Fruit fly (Drosophila melanogaster) whole organism, embryonic: ENCODE data around the gene CG14881.

Source experiments
- B-H2 ChIP-seq: fragments of 200-800 bp; sonication (Bioruptor generic); optimal IDR thresholded peaks from 2 replicates; lab custom pipeline; 2018; ENCODE audit warnings: missing biosample characterization, mild to moderate bottlenecking, missing genetic modification characterization
- Bgb ChIP-seq: fragments of 200-800 bp; sonication (Bioruptor generic); IDR thresholded peaks from 2 replicates; pipeline ENCODE4 v1.3.6; 2022; ENCODE audit warnings: missing biosample characterization, missing genetic modification characterization; ENCODE audit not compliant: partially characterized antibody
- CG11093 ChIP-seq: fragments of 200-800 bp; sonication (Bioruptor generic); IDR thresholded peaks from 3 replicates; pipeline ENCODE4 v1.3.6; 2022; ENCODE audit warnings: missing biosample characterization, missing genetic modification characterization
- CG11560 ChIP-seq: fragments of 200-800 bp; sonication (Bioruptor generic); IDR thresholded peaks from 3 replicates; pipeline ENCODE4 v1.3.6; 2022; ENCODE audit warnings: missing biosample characterization, missing genetic modification characterization
- CG11723 ChIP-seq: fragments of 200-800 bp; sonication (Bioruptor generic); optimal IDR thresholded peaks from 2 replicates; lab custom pipeline; 2017; ENCODE audit warnings: missing biosample characterization, mild to moderate bottlenecking, missing genetic modification characterization
- CG12236 ChIP-seq: fragments of 200-800 bp; sonication (Bioruptor generic); optimal IDR thresholded peaks from 2 replicates; lab custom pipeline; 2016; ENCODE audit warnings: missing biosample characterization, missing genetic modification characterization
- CG13123 ChIP-seq: fragments of 200-800 bp; sonication (Bioruptor generic); optimal IDR thresholded peaks from 2 replicates; lab custom pipeline; 2016; ENCODE audit warnings: missing biosample characterization, missing genetic modification characterization
- CG14014 ChIP-seq: fragments of 200-800 bp; sonication (Bioruptor generic); IDR thresholded peaks from 2 replicates; pipeline ENCODE4 v1.3.6; 2022; ENCODE audit warnings: missing biosample characterization, missing genetic modification characterization
- CG1647 ChIP-seq: fragments of 200-800 bp; sonication (Bioruptor generic); optimal IDR thresholded peaks from 3 replicates; lab custom pipeline; 2016; ENCODE audit warnings: missing biosample characterization, missing genetic modification characterization
- CG16815 ChIP-seq: fragments of 200-800 bp; sonication (Bioruptor generic); optimal IDR thresholded peaks from 3 replicates; lab custom pipeline; 2017; ENCODE audit warnings: missing biosample characterization, mild to moderate bottlenecking, missing genetic modification characterization
- CG17186 ChIP-seq: fragments of 200-800 bp; sonication (Bioruptor generic); optimal IDR thresholded peaks from 3 replicates; lab custom pipeline; 2017; ENCODE audit warnings: missing biosample characterization, missing genetic modification reagents, missing genetic modification characterization
- CG17568 ChIP-seq: fragments of 200-800 bp; sonication (Bioruptor generic); optimal IDR thresholded peaks from 2 replicates; lab custom pipeline; 2018; ENCODE audit warnings: missing biosample characterization, mild to moderate bottlenecking, missing genetic modification characterization, moderate library complexity
- CG18262 ChIP-seq: fragments of 200-800 bp; optimal IDR thresholded peaks from 3 replicates; lab custom pipeline; 2019; ENCODE audit warnings: missing biosample characterization, mild to moderate bottlenecking, missing genetic modification characterization, moderate library complexity
- CG18476 ChIP-seq: fragments of 200-800 bp; sonication (Bioruptor generic); optimal IDR thresholded peaks from 2 replicates; lab custom pipeline; 2016; ENCODE audit warnings: missing biosample characterization, mild to moderate bottlenecking, missing genetic modification characterization
- CG18764 ChIP-seq: fragments of 200-800 bp; sonication (Bioruptor generic); optimal IDR thresholded peaks from 3 replicates; lab custom pipeline; 2016; ENCODE audit warnings: missing biosample characterization, missing genetic modification characterization
- CG2129 ChIP-seq: fragments of 200-800 bp; sonication (Bioruptor generic); IDR thresholded peaks from 2 replicates; pipeline ENCODE4 v1.3.6; 2022; ENCODE audit warnings: missing biosample characterization, missing genetic modification characterization; ENCODE audit not compliant: partially characterized antibody
- CG2875 ChIP-seq: fragments of 200-800 bp; sonication (Bioruptor generic); optimal IDR thresholded peaks from 2 replicates; lab custom pipeline; 2017; ENCODE audit warnings: missing biosample characterization, mild to moderate bottlenecking, missing genetic modification characterization, missing genetic modification reagents
- CG31388 ChIP-seq: fragments of 200-800 bp; sonication (Bioruptor generic); optimal IDR thresholded peaks from 2 replicates; lab custom pipeline; 2016; ENCODE audit warnings: missing biosample characterization, missing genetic modification characterization
- CG33213 ChIP-seq: fragments of 200-800 bp; sonication (Bioruptor generic); optimal IDR thresholded peaks from 3 replicates; lab custom pipeline; 2016; ENCODE audit warnings: missing biosample characterization, missing genetic modification characterization
- CG3995 ChIP-seq: fragments of 200-800 bp; sonication (Bioruptor generic); optimal IDR thresholded peaks from 3 replicates; lab custom pipeline; 2016; ENCODE audit warnings: missing biosample characterization, missing genetic modification characterization
- CG4404 ChIP-seq: fragments of 200-800 bp; sonication (Bioruptor generic); IDR thresholded peaks from 2 replicates; pipeline ENCODE4 v1.3.6; 2022; ENCODE audit warnings: missing biosample characterization, missing genetic modification characterization
- CG5180 ChIP-seq: fragments of 200-800 bp; sonication (Bioruptor generic); optimal IDR thresholded peaks from 3 replicates; lab custom pipeline; 2017; ENCODE audit warnings: missing biosample characterization, missing genetic modification characterization, mild to moderate bottlenecking, moderate library complexity, missing genetic modification reagents
- CG7372 ChIP-seq: fragments of 200-800 bp; sonication (Bioruptor generic); IDR thresholded peaks from 2 replicates; pipeline ENCODE4 v1.3.6; 2022; ENCODE audit warnings: missing biosample characterization, missing genetic modification characterization
- D19A ChIP-seq: fragments of 200-800 bp; optimal IDR thresholded peaks from 3 replicates; lab custom pipeline; 2019; ENCODE audit warnings: missing biosample characterization, mild to moderate bottlenecking, missing genetic modification characterization, moderate library complexity
- Dad ChIP-seq: fragments of 200-800 bp; sonication (Bioruptor generic); optimal IDR thresholded peaks from 3 replicates; lab custom pipeline; 2016; ENCODE audit warnings: missing biosample characterization, missing genetic modification characterization
- Ets65A ChIP-seq: fragments of 200-800 bp; sonication (Bioruptor generic); peaks from one replicate; lab custom pipeline; 2016; ENCODE audit warnings: missing biosample characterization, missing genetic modification characterization
- HLH54F ChIP-seq: fragments of 200-800 bp; sonication (Bioruptor generic); optimal IDR thresholded peaks from 3 replicates; lab custom pipeline; 2016; ENCODE audit warnings: missing biosample characterization, missing genetic modification characterization
- Hand ChIP-seq: fragments of 200-800 bp; sonication (Bioruptor generic); optimal IDR thresholded peaks from 2 replicates; lab custom pipeline; 2017; ENCODE audit warnings: mild to moderate bottlenecking, missing biosample characterization, missing genetic modification reagents, missing genetic modification characterization
- MBD-R2 ChIP-seq: fragments of 200-800 bp; sonication (Bioruptor generic); IDR thresholded peaks from 2 replicates; pipeline ENCODE4 v1.3.6; 2022; ENCODE audit warnings: missing biosample characterization, missing genetic modification characterization
- MESR4 ChIP-seq: fragments of 200-800 bp; sonication (Bioruptor generic); optimal IDR thresholded peaks from 2 replicates; lab custom pipeline; 2018; ENCODE audit warnings: missing biosample characterization, mild to moderate bottlenecking, missing genetic modification characterization, moderate library complexity
- Meics ChIP-seq: fragments of 200-800 bp; sonication (Bioruptor generic); optimal IDR thresholded peaks from 2 replicates; lab custom pipeline; 2017; ENCODE audit warnings: missing biosample characterization, mild to moderate bottlenecking, missing genetic modification characterization
- NC2β ChIP-seq: fragments of 200-800 bp; sonication (Bioruptor generic); optimal IDR thresholded peaks from 2 replicates; lab custom pipeline; 2016; ENCODE audit warnings: missing biosample characterization, missing genetic modification characterization
- Sry-β ChIP-seq: fragments of 200-800 bp; sonication (Bioruptor generic); optimal IDR thresholded peaks from 2 replicates; lab custom pipeline; 2018; ENCODE audit warnings: missing biosample characterization, mild to moderate bottlenecking, missing genetic modification characterization, moderate library complexity
- Sry-δ ChIP-seq: fragments of 200-800 bp; sonication (Bioruptor generic); optimal IDR thresholded peaks from 2 replicates; lab custom pipeline; 2016; ENCODE audit warnings: missing biosample characterization, missing genetic modification characterization
- TFAM ChIP-seq: fragments of 200-800 bp; sonication (Bioruptor generic); optimal IDR thresholded peaks from 2 replicates; lab custom pipeline; 2017; ENCODE audit warnings: missing biosample characterization, missing genetic modification characterization, inconsistent platforms
- ase ChIP-seq: fragments of 200-800 bp; sonication (Bioruptor generic); IDR thresholded peaks from 3 replicates; pipeline ENCODE4 v1.3.6; 2022; ENCODE audit warnings: missing biosample characterization, missing genetic modification characterization
- da ChIP-seq: fragments of 200-800 bp; sonication (Bioruptor generic); optimal IDR thresholded peaks from 2 replicates; lab custom pipeline; 2016; ENCODE audit warnings: missing biosample characterization, missing genetic modification characterization
- dati ChIP-seq: fragments of 200-800 bp; sonication (Bioruptor generic); IDR thresholded peaks from 2 replicates; pipeline ENCODE4 v1.3.6; 2022; ENCODE audit warnings: missing biosample characterization, missing genetic modification characterization
- exex ChIP-seq: fragments of 200-800 bp; sonication (Bioruptor generic); optimal IDR thresholded peaks from 4 replicates; lab custom pipeline; 2018; ENCODE audit warnings: missing biosample characterization, mild to moderate bottlenecking, missing genetic modification characterization, moderate library complexity
- hkb ChIP-seq, 2 experiments: fragments of 200-800 bp in 1 of 2; fragments of >200 bp in 1 of 2; sonication (Bioruptor generic) in 1 of 2; IDR thresholded peaks in 1 of 2; optimal IDR thresholded peaks in 1 of 2; 2 replicates each; pipeline versions ENCODE4 v1.3.6 to Lab custom; 2017 to 2022; ENCODE audit warnings: missing biosample characterization in 1 of 2, missing genetic modification characterization in 1 of 2
- kni ChIP-seq: fragments of 200-800 bp; sonication (Bioruptor generic); optimal IDR thresholded peaks from 3 replicates; lab custom pipeline; 2017; ENCODE audit warnings: mild to moderate bottlenecking, missing biosample characterization, missing genetic modification reagents, missing genetic modification characterization
- lmd ChIP-seq: fragments of 200-800 bp; sonication (Bioruptor generic); IDR thresholded peaks from 2 replicates; pipeline ENCODE4 v1.3.6; 2022; ENCODE audit warnings: missing biosample characterization, missing genetic modification characterization
- pum ChIP-seq: fragments of 200-800 bp; sonication (Bioruptor generic); optimal IDR thresholded peaks from 2 replicates; lab custom pipeline; 2016; ENCODE audit warnings: missing biosample characterization, missing genetic modification characterization
- scrt ChIP-seq: fragments of 200-800 bp; sonication (Bioruptor generic); optimal IDR thresholded peaks from 2 replicates; lab custom pipeline; 2018; ENCODE audit warnings: missing biosample characterization, mild to moderate bottlenecking, missing genetic modification characterization, moderate library complexity
- vfl ChIP-seq: fragments of 200-800 bp; sonication (Bioruptor generic); optimal IDR thresholded peaks from 2 replicates; lab custom pipeline; 2016; ENCODE audit warnings: missing biosample characterization, missing genetic modification characterization
- vnd ChIP-seq: fragments of 200-800 bp; sonication (Bioruptor generic); IDR thresholded peaks from 3 replicates; pipeline ENCODE4 v1.3.6; 2022; ENCODE audit warnings: missing biosample characterization, missing genetic modification characterization; ENCODE audit not compliant: partially characterized antibody
- vvl ChIP-seq: fragments of 200-800 bp; sonication (Bioruptor generic); IDR thresholded peaks from 2 replicates; pipeline ENCODE4 v1.3.6; 2022; ENCODE audit warnings: missing biosample characterization, missing genetic modification characterization
- zen ChIP-seq: fragments of 200-800 bp; sonication (Bioruptor generic); optimal IDR thresholded peaks from 3 replicates; lab custom pipeline; 2018; ENCODE audit warnings: missing biosample characterization, mild to moderate bottlenecking, missing genetic modification characterization, moderate library complexity
- zfh1 ChIP-seq: fragments of 200-800 bp; sonication (Bioruptor generic); IDR thresholded peaks from 3 replicates; pipeline ENCODE4 v1.3.6; 2022; ENCODE audit warnings: missing biosample characterization, missing genetic modification characterization

CG14881 gene

dm6 chr3R:16448378-16449134 is 13.9 kb downstream of the CG14881 start (continued):
- TF ChIP-seq vnd (GFP tag; lab: Robert Waterston, UW) (no peak), kni (GFP tag; lab: Kevin White, UChicago) (no peak), CG14014 (GFP tag; lab: Robert Waterston, UW) (peak; percentile 71), ase (GFP tag; lab: Robert Waterston, UW) (peak; percentile 82), Sry-β (GFP tag; lab: Kevin White, UChicago) (peak; percentile 41), CG11093 (GFP tag; lab: Robert Waterston, UW) (peak; percentile 30), vfl (GFP tag; lab: Kevin White, UChicago) (no peak), pum (GFP tag; lab: Kevin White, UChicago) (peak; percentile 25), CG3995 (peak; percentile 49), CG17186 (GFP tag; lab: Kevin White, UChicago) (peak; percentile 66), CG5180 (GFP tag; lab: Kevin White, UChicago) (no peak), exex (tag; lab: Kevin White, UChicago) (no peak), CG18476 (GFP tag; lab: Kevin White, UChicago) (no peak), zfh1 (GFP tag; lab: Robert Waterston, UW) (peak; percentile 90), lmd (peak; percentile 82), CG13123 (GFP tag; lab: Kevin White, UChicago) (peak; percentile 5), da (GFP tag; lab: Kevin White, UChicago) (peak; percentile 50), CG18764 (GFP tag; lab: Kevin White, UChicago) (peak; percentile 58), CG2129 (GFP tag; lab: Robert Waterston, UW) (no peak), CG16815 (GFP tag; lab: Kevin White, UChicago) (peak; percentile 64), CG18262 (peak; percentile 82), Ets65A (GFP tag; lab: Kevin White, UChicago) (peak; percentile 96), MBD-R2 (GFP tag; lab: Robert Waterston, UW) (peak; percentile 35; the same call in 1 of the 2 replicates), scrt (GFP tag; lab: Kevin White, UChicago) (peak; percentile 44), dati (peak; percentile 87), Hand (GFP tag; lab: Kevin White, UChicago) (no peak), CG2875 (GFP tag; lab: Kevin White, UChicago) (peak; percentile 18), CG1647 (peak; percentile 32), MESR4 (no peak), Dad (GFP tag; lab: Kevin White, UChicago) (peak; percentile 30), CG33213 (peak; percentile 38), TFAM (GFP tag; lab: Kevin White, UChicago) (no peak), B-H2 (GFP tag; lab: Kevin White, UChicago) (no peak), CG4404 (GFP tag; lab: Robert Waterston, UW) (peak; percentile 38), CG12236 (GFP tag; lab: Kevin White, UChicago) (peak; percentile 10), Sry-δ (GFP tag; lab: Kevin White, UChicago) (no peak), vvl (peak; percentile 80), hkb (optimal IDR thresholded peaks at IDR 0.05; lab: Kevin White, UChicago) (no peak), hkb (GFP tag; IDR thresholded peaks at IDR 0.05; lab: Robert Waterston, UW) (peak; percentile 79), D19A (tag; lab: Kevin White, UChicago) (peak; percentile 46), Meics (GFP tag; lab: Kevin White, UChicago) (peak; percentile 33), Bgb (no peak), CG11723 (no peak), zen (tag; lab: Kevin White, UChicago) (peak; percentile 50), NC2β (peak; percentile 51), CG11560 (tag; lab: Robert Waterston, UW) (no peak; the same call in 2 of the 3 replicates), CG31388 (GFP tag; lab: Kevin White, UChicago) (no peak), HLH54F (GFP tag; lab: Kevin White, UChicago) (peak; percentile 23), CG7372 (peak; percentile 71; the same call in 1 of the 2 replicates), CG17568 (GFP tag; lab: Kevin White, UChicago) (peak; percentile 49)
